Worm (Caenorhabditis elegans) whole organism, L1 larva: ENCODE measurements around the gene R07B1.11.
A peak's percentile ranks its signal among the peaks of the same experiment; 100 is the strongest.

Source experiments
- C16A3.4 ChIP-seq: fragments of 150-350 bp; optimal IDR thresholded peaks from 2 replicates; lab custom pipeline; 2014; ENCODE audit warnings: missing biosample characterization, missing genetic modification characterization
- Y116A8C.19 ChIP-seq: sonication (generic microtip); optimal IDR thresholded peaks from 2 replicates; lab custom pipeline; 2016; ENCODE audit warnings: missing compliant biosample characterization, missing genetic modification characterization, borderline replicate concordance
- aha-1 ChIP-seq: fragments of 150-350 bp; optimal IDR thresholded peaks from 2 replicates; lab custom pipeline; 2014; ENCODE audit warnings: missing biosample characterization, missing genetic modification characterization
- aly-2 ChIP-seq: fragments of 150-350 bp; optimal IDR thresholded peaks from 2 replicates; lab custom pipeline; 2014; ENCODE audit warnings: missing biosample characterization, missing genetic modification characterization
- ama-1 ChIP-seq: fragments of 150-350 bp; optimal IDR thresholded peaks from 2 replicates; lab custom pipeline; 2014
- blmp-1 ChIP-seq: fragments of 150-350 bp; optimal IDR thresholded peaks from 2 replicates; lab custom pipeline; 2014; ENCODE audit warnings: missing biosample characterization, missing genetic modification characterization
- ceh-63 ChIP-seq: fragments of 200-800 bp; sonication (Bioruptor generic); optimal IDR thresholded peaks from 2 replicates; lab custom pipeline; 2018; ENCODE audit warnings: mild to moderate bottlenecking, missing genetic modification characterization, missing compliant biosample characterization
- ceh-8 ChIP-seq: fragments of 200-800 bp; sonication (Bioruptor generic); optimal IDR thresholded peaks from 2 replicates; lab custom pipeline; 2018; ENCODE audit warnings: mild to moderate bottlenecking, missing genetic modification characterization, moderate library complexity, missing compliant biosample characterization
- ceh-90 ChIP-seq: sonication (generic microtip); optimal IDR thresholded peaks from 2 replicates; lab custom pipeline; 2016; ENCODE audit warnings: missing genetic modification characterization, missing compliant biosample characterization
- ces-1 ChIP-seq: fragments of 150-350 bp; optimal IDR thresholded peaks from 2 replicates; lab custom pipeline; 2014; ENCODE audit warnings: missing biosample characterization, missing genetic modification reagents, missing genetic modification characterization
- dpl-1 ChIP-seq, 3 experiments: fragments of 150-350 bp in 2 of 3; sonication (generic microtip) in 1 of 3; optimal IDR thresholded peaks; 2 replicates each; lab custom pipeline; 2014 to 2017; ENCODE audit warnings: missing biosample characterization in 3 of 3, missing genetic modification characterization in 3 of 3, missing genetic modification reagents in 3 of 3
- dsc-1 ChIP-seq: sonication (generic microtip); optimal IDR thresholded peaks from 2 replicates; lab custom pipeline; 2016; ENCODE audit warnings: mild to moderate bottlenecking, missing genetic modification characterization, missing compliant biosample characterization
- efl-1 ChIP-seq, 4 experiments: fragments of 150-350 bp; optimal IDR thresholded peaks in 3 of 4; peaks in 1 of 4; 1 replicate in 1 of 4; 2 replicates in 3 of 4; lab custom pipeline; 2014; ENCODE audit warnings: missing biosample characterization in 2 of 4, missing genetic modification characterization in 2 of 4, missing genetic modification reagents in 2 of 4
- efl-3 ChIP-seq: fragments of 200-800 bp; sonication (Bioruptor generic); optimal IDR thresholded peaks from 2 replicates; lab custom pipeline; 2018; ENCODE audit warnings: mild to moderate bottlenecking, missing genetic modification characterization, missing compliant biosample characterization
- egl-13 ChIP-seq: sonication (generic microtip); optimal IDR thresholded peaks from 2 replicates; lab custom pipeline; 2016; ENCODE audit warnings: missing genotype, missing genetic modification reagents, missing genetic modification characterization, missing compliant biosample characterization
- elt-2 ChIP-seq: sonication (generic microtip); optimal IDR thresholded peaks from 2 replicates; lab custom pipeline; 2016; ENCODE audit warnings: missing genetic modification characterization, mild to moderate bottlenecking, inconsistent platforms, missing compliant biosample characterization, missing genetic modification reagents
- fkh-10 ChIP-seq: sonication (generic microtip); optimal IDR thresholded peaks from 2 replicates; lab custom pipeline; 2017; ENCODE audit warnings: missing biosample characterization, missing genetic modification reagents, missing genetic modification characterization
- fkh-4 ChIP-seq: sonication (generic microtip); optimal IDR thresholded peaks from 2 replicates; lab custom pipeline; 2016; ENCODE audit warnings: missing compliant biosample characterization, missing genetic modification characterization, borderline replicate concordance
- fos-1 ChIP-seq: fragments of 150-350 bp; optimal IDR thresholded peaks from 2 replicates; lab custom pipeline; 2014; ENCODE audit warnings: missing biosample characterization, missing genetic modification characterization
- grh-1 ChIP-seq: fragments of 200-800 bp; sonication (Bioruptor generic); IDR thresholded peaks from 2 replicates; pipeline ENCODE4 v1.3.6; 2022; ENCODE audit warnings: missing genetic modification reagents, missing genetic modification characterization, missing compliant biosample characterization
- hlh-4 ChIP-seq: sonication (generic microtip); optimal IDR thresholded peaks from 2 replicates; lab custom pipeline; 2016; ENCODE audit warnings: mild to moderate bottlenecking, missing genetic modification characterization, missing compliant biosample characterization
- isw-1 ChIP-seq: fragments of 200-800 bp; sonication (Bioruptor generic); IDR thresholded peaks from 2 replicates; pipeline ENCODE4 v1.3.6; 2022; ENCODE audit warnings: missing genetic modification characterization, missing compliant biosample characterization
- lin-15B ChIP-seq: fragments of 150-350 bp; sonication (generic microtip); optimal IDR thresholded peaks from 3 replicates; lab custom pipeline; 2014; ENCODE audit warnings: missing biosample characterization, missing genetic modification characterization
- lin-35 ChIP-seq, 2 experiments: fragments of 150-350 bp; optimal IDR thresholded peaks; 2 replicates each; lab custom pipeline; 2014; ENCODE audit warnings: missing biosample characterization in 2 of 2, missing genetic modification characterization in 2 of 2, missing genetic modification reagents in 2 of 2
- lir-3 ChIP-seq: sonication (generic microtip); optimal IDR thresholded peaks from 2 replicates; lab custom pipeline; 2016; ENCODE audit warnings: mild to moderate bottlenecking, missing genetic modification characterization, moderate library complexity, missing compliant biosample characterization; ENCODE audit not compliant: poor library complexity
- lsy-2 ChIP-seq, 2 experiments: fragments of 150-350 bp; optimal IDR thresholded peaks; 2 replicates each; lab custom pipeline; 2014; ENCODE audit warnings: missing biosample characterization in 2 of 2, missing genetic modification characterization in 2 of 2
- mab-9 ChIP-seq: fragments of 200-800 bp; sonication (Bioruptor generic); IDR thresholded peaks from 2 replicates; pipeline ENCODE4 v1.3.6; 2022; ENCODE audit warnings: missing genetic modification reagents, missing genetic modification characterization, missing compliant biosample characterization
- mef-2 ChIP-seq: fragments of 150-350 bp; optimal IDR thresholded peaks from 2 replicates; lab custom pipeline; 2014; ENCODE audit warnings: missing biosample characterization, missing genetic modification characterization
- mep-1 ChIP-seq: fragments of 150-350 bp; optimal IDR thresholded peaks from 2 replicates; lab custom pipeline; 2014; ENCODE audit warnings: missing biosample characterization, missing genetic modification characterization
- nhr-11 ChIP-seq: fragments of 150-350 bp; optimal IDR thresholded peaks from 2 replicates; lab custom pipeline; 2014; ENCODE audit warnings: missing biosample characterization, missing genetic modification characterization
- nhr-12 ChIP-seq: sonication (generic microtip); optimal IDR thresholded peaks from 2 replicates; lab custom pipeline; 2017; ENCODE audit warnings: missing biosample characterization, missing genetic modification characterization
- nhr-19 ChIP-seq: fragments of 200-800 bp; sonication (Bioruptor generic); conservative IDR thresholded peaks from 2 replicates; pipeline ENCODE4 v1.3.6; 2022; ENCODE audit warnings: missing genetic modification characterization, missing compliant biosample characterization
- nhr-20 ChIP-seq: sonication (generic microtip); optimal IDR thresholded peaks from 2 replicates; lab custom pipeline; 2016; ENCODE audit warnings: mild to moderate bottlenecking, missing genetic modification characterization, missing compliant biosample characterization
- nhr-71 ChIP-seq: sonication (generic microtip); optimal IDR thresholded peaks from 2 replicates; lab custom pipeline; 2016; ENCODE audit warnings: mild to moderate bottlenecking, missing genetic modification characterization, moderate library complexity, missing compliant biosample characterization
- nhr-77 ChIP-seq: fragments of 150-350 bp; optimal IDR thresholded peaks from 2 replicates; lab custom pipeline; 2014; ENCODE audit warnings: missing biosample characterization, missing genetic modification characterization
- nhr-85 ChIP-seq: sonication (generic microtip); peaks from one replicate; lab custom pipeline; 2016; ENCODE audit warnings: missing genetic modification characterization, inconsistent platforms, missing compliant biosample characterization
- nhr-90 ChIP-seq: sonication (generic microtip); optimal IDR thresholded peaks from 2 replicates; lab custom pipeline; 2016; ENCODE audit warnings: mild to moderate bottlenecking, missing genetic modification characterization, missing compliant biosample characterization; ENCODE audit not compliant: poor library complexity
- pag-3 ChIP-seq: sonication (generic microtip); optimal IDR thresholded peaks from 2 replicates; lab custom pipeline; 2017; ENCODE audit warnings: missing genetic modification characterization, mild to moderate bottlenecking, missing compliant biosample characterization, antibody characterized with exemption, borderline replicate concordance; ENCODE audit not compliant: insufficient read depth
- pax-3 ChIP-seq: fragments of 200-800 bp; sonication (Bioruptor generic); optimal IDR thresholded peaks from 2 replicates; lab custom pipeline; 2018; ENCODE audit warnings: mild to moderate bottlenecking, missing genetic modification characterization, moderate library complexity, missing compliant biosample characterization
- pqm-1 ChIP-seq: sonication (generic microtip); optimal IDR thresholded peaks from 3 replicates; lab custom pipeline; 2017; ENCODE audit warnings: missing biosample characterization, missing genetic modification characterization
- rnt-1 ChIP-seq: sonication (generic microtip); optimal IDR thresholded peaks from 2 replicates; lab custom pipeline; 2016; ENCODE audit warnings: mild to moderate bottlenecking, missing genetic modification characterization, moderate library complexity, missing compliant biosample characterization
- snpc-4 ChIP-seq: fragments of 150-350 bp; optimal IDR thresholded peaks from 2 replicates; lab custom pipeline; 2014; ENCODE audit warnings: missing biosample characterization, missing genetic modification characterization
- sox-4 ChIP-seq: sonication (generic microtip); optimal IDR thresholded peaks from 2 replicates; lab custom pipeline; 2016; ENCODE audit warnings: missing genetic modification characterization, missing compliant biosample characterization
- sptf-1 ChIP-seq: fragments of 150-350 bp; optimal IDR thresholded peaks from 2 replicates; lab custom pipeline; 2014; ENCODE audit warnings: missing biosample characterization, missing genetic modification characterization
- sup-37 ChIP-seq: fragments of 200-800 bp; sonication (Bioruptor generic); optimal IDR thresholded peaks from 2 replicates; lab custom pipeline; 2018; ENCODE audit warnings: mild to moderate bottlenecking, missing genetic modification characterization, missing compliant biosample characterization
- tbx-2 ChIP-seq: sonication (generic microtip); optimal IDR thresholded peaks from 2 replicates; lab custom pipeline; 2016; ENCODE audit warnings: missing genetic modification characterization, missing compliant biosample characterization
- unc-130 ChIP-seq: fragments of 150-350 bp; optimal IDR thresholded peaks from 2 replicates; lab custom pipeline; 2017; ENCODE audit warnings: missing biosample characterization, missing genetic modification characterization, inconsistent platforms
- unc-30 ChIP-seq: sonication (generic microtip); optimal IDR thresholded peaks from 2 replicates; lab custom pipeline; 2017; ENCODE audit warnings: missing biosample characterization, missing genetic modification characterization
- unc-86 ChIP-seq: sonication (generic microtip); optimal IDR thresholded peaks from 2 replicates; lab custom pipeline; 2016; ENCODE audit warnings: missing genetic modification characterization, missing compliant biosample characterization
- unc-98 ChIP-seq: fragments of 200-800 bp; sonication (Bioruptor generic); IDR thresholded peaks from 2 replicates; pipeline ENCODE4 v1.3.6; 2022; ENCODE audit warnings: missing genetic modification characterization, missing compliant biosample characterization
- vab-15 ChIP-seq: sonication (generic microtip); optimal IDR thresholded peaks from 2 replicates; lab custom pipeline; 2017; ENCODE audit warnings: missing genotype, mild to moderate bottlenecking, missing genetic modification characterization, missing compliant biosample characterization
- zag-1 ChIP-seq: fragments of 150-350 bp; optimal IDR thresholded peaks from 2 replicates; lab custom pipeline; 2014; ENCODE audit warnings: missing biosample characterization, missing genetic modification characterization

R07B1.11 gene

DNA sequence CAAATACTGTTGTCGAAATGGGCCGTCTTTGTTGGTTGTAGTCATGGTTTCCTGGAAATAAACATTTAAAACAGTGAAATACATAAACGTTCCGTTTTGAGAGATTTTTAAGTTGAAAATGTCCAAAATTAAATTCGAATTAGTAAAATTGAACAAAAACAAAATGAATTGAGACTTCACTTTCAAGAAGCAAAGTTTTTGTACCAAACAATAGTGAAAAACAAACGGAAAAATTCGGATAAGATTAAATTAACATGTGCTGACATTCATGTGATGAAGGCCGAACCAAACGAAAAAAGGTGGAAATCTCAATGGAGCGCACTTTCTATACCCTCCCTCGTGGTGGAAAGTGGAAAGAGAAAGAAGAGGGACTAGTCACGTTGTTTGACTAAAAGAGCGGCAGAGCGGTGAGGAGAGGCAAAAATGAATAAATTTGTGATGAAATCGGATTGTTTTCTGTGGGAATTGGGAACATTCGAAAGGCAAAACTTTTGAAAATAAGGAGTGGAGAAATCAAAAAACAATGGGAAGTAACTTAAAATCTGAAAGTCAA, 18.7 kb upstream of the R07B1.11 start, which contains the start of gene ipla-2 (continued):
- TF ChIP-seq fos-1 (tag; lab: Kevin White, UChicago) (no peak), lir-3 (tag; lab: Kevin White, UChicago) (no peak), vab-15 (tag; lab: Kevin White, UChicago) (no peak), fkh-4 (tag; lab: Kevin White, UChicago) (no peak), dpl-1 (GFP tag; optimal IDR thresholded peaks at IDR 0.05; lab: Kevin White, UChicago) (peak; percentile 40 to 59 (median 48)), ama-1 (lab: Kevin White, UChicago) (no peak), nhr-71 (tag; lab: Kevin White, UChicago) (peak; percentile 82), lsy-2 (tag; optimal IDR thresholded peaks at IDR 0.05; lab: Kevin White, UChicago) (peak; percentile 59 to 70), unc-130 (tag; lab: Kevin White, UChicago) (no peak), pag-3 (tag; lab: Kevin White, UChicago) (peak; percentile 50), lin-15B (tag; lab: Kevin White, UChicago) (no peak), nhr-85 (tag; lab: Kevin White, UChicago) (peak; percentile 69), Y116A8C.19 (no peak), pax-3 (tag; lab: Kevin White, UChicago) (peak; percentile 17), ces-1 (GFP tag; lab: Kevin White, UChicago) (no peak), mef-2 (tag; lab: Kevin White, UChicago) (peak; percentile 9), sox-4 (tag; lab: Kevin White, UChicago) (no peak), isw-1 (peak; percentile 23), efl-3 (GFP tag; lab: Kevin White, UChicago) (no peak), unc-98 (GFP tag; lab: Robert Waterston, UW) (no peak), mep-1 (tag; lab: Kevin White, UChicago) (peak; percentile 81), ceh-90 (tag; lab: Kevin White, UChicago) (no peak), unc-30 (tag; lab: Kevin White, UChicago) (no peak), blmp-1 (tag; lab: Kevin White, UChicago) (peak; percentile 80), aha-1 (tag; lab: Kevin White, UChicago) (no peak), dsc-1 (tag; lab: Kevin White, UChicago) (peak; percentile 15), nhr-11 (no peak), grh-1 (no peak), ceh-8 (GFP tag; lab: Kevin White, UChicago) (peak; percentile 32), C16A3.4 (tag; lab: Kevin White, UChicago) (peak; percentile 65), sup-37 (no peak), nhr-90 (tag; lab: Kevin White, UChicago) (peak; percentile 28), nhr-19 (GFP tag; lab: Robert Waterston, UW) (peak; percentile 39; the same call in 1 of the 2 replicates), unc-86 (tag; lab: Kevin White, UChicago) (no peak), tbx-2 (tag; lab: Kevin White, UChicago) (peak; percentile 67), sptf-1 (tag; lab: Kevin White, UChicago) (no peak), zag-1 (tag; lab: Kevin White, UChicago) (no peak), egl-13 (tag; lab: Kevin White, UChicago) (peak; percentile 15), nhr-12 (tag; lab: Kevin White, UChicago) (no peak), ceh-63 (GFP tag; lab: Kevin White, UChicago) (no peak), efl-1 (optimal IDR thresholded peaks at IDR 0.05; lab: Kevin White, UChicago) (peak; percentile 26 to 30), efl-1 (GFP tag; optimal IDR thresholded peaks at IDR 0.05 in 1 of 2; lab: Kevin White, UChicago) (peak; percentile 34 to 65), hlh-4 (tag; lab: Kevin White, UChicago) (no peak), fkh-10 (GFP tag; lab: Kevin White, UChicago) (peak; percentile 46), aly-2 (tag; lab: Kevin White, UChicago) (no peak), snpc-4 (tag; lab: Kevin White, UChicago) (peak; percentile 32), nhr-77 (tag; lab: Kevin White, UChicago) (no peak), nhr-20 (tag; lab: Kevin White, UChicago) (peak; percentile 78), rnt-1 (peak; percentile 55), mab-9 (GFP tag; lab: Robert Waterston, UW) (no peak), elt-2 (tag; lab: Kevin White, UChicago) (no peak), lin-35 (GFP tag; optimal IDR thresholded peaks at IDR 0.05; lab: Kevin White, UChicago) (peak; percentile 26 to 75), pqm-1 (no peak)
